Fruit fly (Drosophila melanogaster) whole organism, embryonic: ENCODE measurements around the gene enc.

Experiments
- Atf3 ChIP-seq: fragments of 200-800 bp; sonication (Bioruptor generic); optimal IDR thresholded peaks from 3 replicates; lab custom pipeline; 2016; ENCODE audit warnings: missing biosample characterization, missing genetic modification characterization
- B-H2 ChIP-seq: fragments of 200-800 bp; sonication (Bioruptor generic); optimal IDR thresholded peaks from 2 replicates; lab custom pipeline; 2018; ENCODE audit warnings: missing biosample characterization, mild to moderate bottlenecking, missing genetic modification characterization
- Bgb ChIP-seq: fragments of 200-800 bp; sonication (Bioruptor generic); IDR thresholded peaks from 2 replicates; pipeline ENCODE4 v1.3.6; 2022; ENCODE audit warnings: missing biosample characterization, missing genetic modification characterization; ENCODE audit not compliant: partially characterized antibody
- CG10565 ChIP-seq: fragments of 200-800 bp; sonication (Bioruptor generic); optimal IDR thresholded peaks from 3 replicates; lab custom pipeline; 2016; ENCODE audit warnings: missing biosample characterization, mild to moderate bottlenecking, missing genetic modification characterization
- CG11093 ChIP-seq: fragments of 200-800 bp; sonication (Bioruptor generic); IDR thresholded peaks from 3 replicates; pipeline ENCODE4 v1.3.6; 2022; ENCODE audit warnings: missing biosample characterization, missing genetic modification characterization
- CG11696 ChIP-seq: fragments of 200-800 bp; sonication (Bioruptor generic); IDR thresholded peaks from 2 replicates; pipeline ENCODE4 v1.3.6; 2022; ENCODE audit warnings: missing biosample characterization, missing genetic modification characterization
- CG11723 ChIP-seq: fragments of 200-800 bp; sonication (Bioruptor generic); optimal IDR thresholded peaks from 2 replicates; lab custom pipeline; 2017; ENCODE audit warnings: missing biosample characterization, mild to moderate bottlenecking, missing genetic modification characterization
- CG12942 ChIP-seq: fragments of 200-800 bp; sonication (Bioruptor generic); optimal IDR thresholded peaks from 3 replicates; lab custom pipeline; 2016; ENCODE audit warnings: missing biosample characterization, missing genetic modification characterization
- CG13624 ChIP-seq: fragments of 200-800 bp; sonication (Bioruptor generic); optimal IDR thresholded peaks from 2 replicates; lab custom pipeline; 2016; ENCODE audit warnings: missing biosample characterization, missing genetic modification characterization
- CG14667 ChIP-seq: fragments of 200-800 bp; sonication (Bioruptor generic); IDR thresholded peaks from 2 replicates; pipeline ENCODE4 v1.3.6; 2022; ENCODE audit warnings: missing biosample characterization, missing genetic modification characterization
- CG16813 ChIP-seq: fragments of 200-800 bp; sonication (Bioruptor generic); IDR thresholded peaks from 3 replicates; pipeline ENCODE4 v1.3.6; 2022; ENCODE audit warnings: missing biosample characterization, missing genetic modification characterization; ENCODE audit not compliant: partially characterized antibody
- CG17361 ChIP-seq: fragments of 200-800 bp; sonication (Bioruptor generic); IDR thresholded peaks from 3 replicates; pipeline ENCODE4 v1.3.6; 2022; ENCODE audit warnings: missing biosample characterization, missing genetic modification characterization
- CG18011 ChIP-seq: fragments of 200-800 bp; sonication (Bioruptor generic); optimal IDR thresholded peaks from 2 replicates; lab custom pipeline; 2017; ENCODE audit warnings: missing biosample characterization, missing genetic modification characterization, mild to moderate bottlenecking, moderate library complexity, missing genotype
- CG18764 ChIP-seq: fragments of 200-800 bp; sonication (Bioruptor generic); optimal IDR thresholded peaks from 3 replicates; lab custom pipeline; 2016; ENCODE audit warnings: missing biosample characterization, missing genetic modification characterization
- CG2202 ChIP-seq: fragments of 200-800 bp; sonication (Bioruptor generic); optimal IDR thresholded peaks from 2 replicates; lab custom pipeline; 2018; ENCODE audit warnings: missing biosample characterization, mild to moderate bottlenecking, missing genetic modification characterization
- CG2889 ChIP-seq: fragments of 200-800 bp; sonication (Bioruptor generic); IDR thresholded peaks from 3 replicates; pipeline ENCODE4 v1.3.6; 2022; ENCODE audit warnings: missing biosample characterization, missing genetic modification characterization
- CG34376 ChIP-seq: fragments of 200-800 bp; sonication (Bioruptor generic); optimal IDR thresholded peaks from 2 replicates; lab custom pipeline; 2018; ENCODE audit warnings: missing biosample characterization, mild to moderate bottlenecking, missing genetic modification characterization
- CG3847 ChIP-seq: fragments of 200-800 bp; sonication (Bioruptor generic); IDR thresholded peaks from 2 replicates; pipeline ENCODE4 v1.3.6; 2022; ENCODE audit warnings: missing biosample characterization, missing genetic modification characterization
- CG4282 ChIP-seq: fragments of 200-800 bp; sonication (Bioruptor generic); optimal IDR thresholded peaks from 2 replicates; lab custom pipeline; 2016; ENCODE audit warnings: missing biosample characterization, missing genetic modification characterization
- CG6683 ChIP-seq: fragments of 200-800 bp; sonication (Bioruptor generic); optimal IDR thresholded peaks from 2 replicates; lab custom pipeline; 2017; ENCODE audit warnings: missing biosample characterization, mild to moderate bottlenecking, missing genetic modification characterization, missing genetic modification reagents
- CG7963 ChIP-seq: fragments of 200-800 bp; sonication (Bioruptor generic); IDR thresholded peaks from 3 replicates; pipeline ENCODE4 v1.3.6; 2022; ENCODE audit warnings: missing biosample characterization, missing genetic modification characterization; ENCODE audit not compliant: partially characterized antibody
- CG8290 ChIP-seq, 3 experiments: fragments of 200-800 bp; sonication (Bioruptor generic); optimal IDR thresholded peaks; 2 replicates each; lab custom pipeline; 2016 to 2019; ENCODE audit warnings: missing biosample characterization in 3 of 3, missing genetic modification characterization in 3 of 3, mild to moderate bottlenecking in 2 of 3, moderate library complexity in 1 of 3
- CHES-1-like ChIP-seq: fragments of 200-800 bp; sonication (Bioruptor generic); optimal IDR thresholded peaks from 2 replicates; lab custom pipeline; 2016; ENCODE audit warnings: missing biosample characterization, missing genetic modification characterization
- Dip2 ChIP-seq: fragments of 200-800 bp; sonication (Bioruptor generic); IDR thresholded peaks from 2 replicates; pipeline ENCODE4 v1.3.6; 2022; ENCODE audit warnings: missing biosample characterization, missing genetic modification characterization
- Eip74EF ChIP-seq, 2 experiments: fragments of 200-800 bp in 1 of 2; fragments of >200 bp in 1 of 2; sonication (Bioruptor generic) in 1 of 2; optimal IDR thresholded peaks; 2 replicates each; lab custom pipeline; 2017 to 2019; ENCODE audit warnings: missing biosample characterization in 2 of 2, missing genetic modification characterization in 2 of 2, mild to moderate bottlenecking in 1 of 2, moderate library complexity in 1 of 2
- Gsc ChIP-seq: fragments of 200-800 bp; sonication (Bioruptor generic); IDR thresholded peaks from 2 replicates; pipeline ENCODE4 v1.3.6; 2022; ENCODE audit warnings: missing biosample characterization, missing genetic modification characterization
- HHEX ChIP-seq: fragments of 200-800 bp; sonication (Bioruptor generic); optimal IDR thresholded peaks from 3 replicates; lab custom pipeline; 2017; ENCODE audit warnings: missing biosample characterization, mild to moderate bottlenecking, missing genetic modification characterization, missing genetic modification reagents
- Mad ChIP-seq: fragments of 200-800 bp; sonication (Bioruptor generic); optimal IDR thresholded peaks from 2 replicates; lab custom pipeline; 2016; ENCODE audit warnings: missing biosample characterization, missing genetic modification characterization
- NFAT ChIP-seq: fragments of 200-800 bp; sonication (Bioruptor generic); IDR thresholded peaks from 2 replicates; pipeline ENCODE4 v1.3.6; 2022; ENCODE audit warnings: missing biosample characterization, missing genetic modification characterization
- bcd ChIP-seq: fragments of 200-800 bp; sonication (Bioruptor generic); optimal IDR thresholded peaks from 2 replicates; lab custom pipeline; 2017; ENCODE audit warnings: missing biosample characterization, mild to moderate bottlenecking, missing genetic modification characterization
- chn ChIP-seq: fragments of 200-800 bp; sonication (Bioruptor generic); optimal IDR thresholded peaks from 2 replicates; lab custom pipeline; 2016; ENCODE audit warnings: missing biosample characterization, missing genetic modification characterization
- crol ChIP-seq: fragments of 200-800 bp; sonication (Bioruptor generic); IDR thresholded peaks from 2 replicates; pipeline ENCODE4 v1.3.6; 2022; ENCODE audit warnings: missing biosample characterization, missing genetic modification characterization
- danr ChIP-seq: fragments of 200-800 bp; sonication (Bioruptor generic); IDR thresholded peaks from 2 replicates; pipeline ENCODE4 v1.3.6; 2022; ENCODE audit warnings: missing biosample characterization, missing genetic modification characterization
- dm ChIP-seq: fragments of 200-800 bp; sonication (Bioruptor generic); optimal IDR thresholded peaks from 3 replicates; lab custom pipeline; 2016; ENCODE audit warnings: missing biosample characterization, missing genetic modification characterization
- gcm ChIP-seq: fragments of 200-800 bp; sonication (Bioruptor generic); optimal IDR thresholded peaks from 2 replicates; lab custom pipeline; 2019; ENCODE audit warnings: missing biosample characterization, mild to moderate bottlenecking, missing genetic modification characterization, moderate library complexity
- grau ChIP-seq: fragments of 200-800 bp; optimal IDR thresholded peaks from 3 replicates; lab custom pipeline; 2019; ENCODE audit warnings: missing biosample characterization, mild to moderate bottlenecking, missing genetic modification characterization, moderate library complexity
- grn ChIP-seq: fragments of 200-800 bp; sonication (Bioruptor generic); optimal IDR thresholded peaks from 3 replicates; lab custom pipeline; 2017; ENCODE audit warnings: missing biosample characterization, missing genetic modification characterization
- ham ChIP-seq: fragments of 200-800 bp; sonication (Bioruptor generic); IDR thresholded peaks from 2 replicates; pipeline ENCODE4 v1.3.6; 2022; ENCODE audit warnings: missing biosample characterization, missing genetic modification characterization
- insv ChIP-seq, 2 experiments: fragments of 200-800 bp; sonication (Bioruptor generic); optimal IDR thresholded peaks; 3 replicates each; lab custom pipeline; 2016 to 2018; ENCODE audit warnings: missing biosample characterization in 2 of 2, missing genetic modification characterization in 2 of 2
- kay ChIP-seq: fragments of 200-800 bp; sonication (Bioruptor generic); optimal IDR thresholded peaks from 2 replicates; lab custom pipeline; 2016; ENCODE audit warnings: missing biosample characterization, missing genetic modification characterization
- oc ChIP-seq: fragments of 200-800 bp; sonication (Bioruptor generic); optimal IDR thresholded peaks from 2 replicates; lab custom pipeline; 2018; ENCODE audit warnings: missing biosample characterization, mild to moderate bottlenecking, missing genetic modification characterization, moderate library complexity
- odd ChIP-seq: fragments of 200-800 bp; sonication (Bioruptor generic); optimal IDR thresholded peaks from 2 replicates; lab custom pipeline; 2017; ENCODE audit warnings: missing biosample characterization, mild to moderate bottlenecking, missing genetic modification characterization
- pho ChIP-seq: fragments of 200-800 bp; sonication (Bioruptor generic); optimal IDR thresholded peaks from 2 replicates; lab custom pipeline; 2016; ENCODE audit warnings: missing biosample characterization, missing genetic modification characterization
- prd ChIP-seq, 3 experiments: fragments of >200 bp in 2 of 3; fragments of 200-800 bp in 1 of 3; sonication (Bioruptor generic) in 1 of 3; optimal IDR thresholded peaks in 2 of 3; IDR thresholded peaks in 1 of 3; 2 replicates in 2 of 3; 3 replicates in 1 of 3; pipeline versions ENCODE4 v1.3.6 to Lab custom; 2017 to 2022; ENCODE audit warnings: missing biosample characterization in 1 of 3, missing genetic modification characterization in 1 of 3
- shn ChIP-seq: fragments of 200-800 bp; sonication (Bioruptor generic); optimal IDR thresholded peaks from 3 replicates; lab custom pipeline; 2016; ENCODE audit warnings: missing biosample characterization, missing genetic modification characterization
- sna ChIP-seq: fragments of 200-800 bp; sonication (Bioruptor generic); IDR thresholded peaks from 2 replicates; pipeline ENCODE4 v1.3.6; 2022; ENCODE audit warnings: missing biosample characterization, missing genetic modification characterization; ENCODE audit not compliant: partially characterized antibody
- unpg ChIP-seq: fragments of 200-800 bp; sonication (Bioruptor generic); optimal IDR thresholded peaks from 3 replicates; lab custom pipeline; 2018; ENCODE audit warnings: missing biosample characterization, mild to moderate bottlenecking, missing genetic modification characterization, moderate library complexity
- wor ChIP-seq: fragments of 200-800 bp; sonication (Bioruptor generic); IDR thresholded peaks from 2 replicates; pipeline ENCODE4 v1.3.6; 2022; ENCODE audit warnings: missing biosample characterization, missing genetic modification characterization
- zen2 ChIP-seq: fragments of 200-800 bp; sonication (Bioruptor generic); IDR thresholded peaks from 3 replicates; pipeline ENCODE4 v1.3.6; 2022; ENCODE audit warnings: missing biosample characterization, missing genetic modification characterization; ENCODE audit not compliant: partially characterized antibody

Gene enc

dm6 chr3L:3771406-3771935 lies 47.0 kb upstream of the enc start (continued):
- peak; percentile 25 for TF ChIP-seq CG12942 (GFP tag; lab: Kevin White, UChicago)
- no peak for TF ChIP-seq Mad (GFP tag; lab: Kevin White, UChicago)
- no peak for TF ChIP-seq grn (GFP tag; lab: Kevin White, UChicago)
- TF ChIP-seq CG2202 (tag; lab: Kevin White, UChicago) = no peak
- TF ChIP-seq CG11696 (GFP tag; lab: Robert Waterston, UW) = peak; percentile 73
- TF ChIP-seq HHEX = peak; percentile 63
- no peak for TF ChIP-seq CG4282 (GFP tag; lab: Kevin White, UChicago)
- peak; percentile 62 for TF ChIP-seq gcm (GFP tag; lab: Kevin White, UChicago)
- TF ChIP-seq kay (GFP tag; lab: Kevin White, UChicago) = peak; percentile 19
- no peak for TF ChIP-seq crol (GFP tag; lab: Robert Waterston, UW)
- TF ChIP-seq CHES-1-like (GFP tag; lab: Kevin White, UChicago) = no peak
- peak; percentile 46 for TF ChIP-seq oc (tag; lab: Kevin White, UChicago)
- no peak for TF ChIP-seq pho (GFP tag; lab: Kevin White, UChicago)
- TF ChIP-seq odd (GFP tag; lab: Kevin White, UChicago) = peak; percentile 65
- peak; percentile 59 for TF ChIP-seq bcd (GFP tag; lab: Kevin White, UChicago)
- no peak for TF ChIP-seq insv (GFP tag; optimal IDR thresholded peaks at IDR 0.05; lab: Kevin White, UChicago)
- peak; percentile 56 for TF ChIP-seq wor (GFP tag; lab: Robert Waterston, UW)
- no peak for TF ChIP-seq CG10565
- TF ChIP-seq sna (GFP tag; lab: Robert Waterston, UW) = no peak
- peak in 1 of 2 experiments; percentile 38 for TF ChIP-seq Eip74EF (GFP tag; optimal IDR thresholded peaks at IDR 0.05; lab: Kevin White, UChicago)
- TF ChIP-seq zen2 (GFP tag; lab: Robert Waterston, UW) = no peak
- TF ChIP-seq B-H2 (GFP tag; lab: Kevin White, UChicago) = peak; percentile 66
- peak; percentile 11 for TF ChIP-seq CG18764 (GFP tag; lab: Kevin White, UChicago)
- TF ChIP-seq unpg (GFP tag; lab: Kevin White, UChicago) = peak; percentile 79
- TF ChIP-seq CG6683 = peak; percentile 30
- peak; percentile 98 for TF ChIP-seq grau (tag; lab: Kevin White, UChicago)
- TF ChIP-seq prd (optimal IDR thresholded peaks at IDR 0.05; lab: Kevin White, UChicago) = no peak
- TF ChIP-seq prd (GFP tag; IDR thresholded peaks at IDR 0.05; lab: Robert Waterston, UW) = peak; percentile 83
- no peak for TF ChIP-seq shn (GFP tag; lab: Kevin White, UChicago)
- peak; percentile 41; the same call in 1 of the 3 replicates for TF ChIP-seq CG2889 (GFP tag; lab: Robert Waterston, UW)
- peak; percentile 88; the same call in 1 of the 2 replicates for TF ChIP-seq CG14667 (GFP tag; lab: Robert Waterston, UW)
- TF ChIP-seq CG18011 = peak; percentile 1
- no peak; the same call in 1 of the 2 replicates for TF ChIP-seq ham (GFP tag; lab: Robert Waterston, UW)
- peak; percentile 46; the same call in 2 of the 3 replicates for TF ChIP-seq CG17361 (GFP tag; lab: Robert Waterston, UW)
- no peak for TF ChIP-seq chn
- peak; percentile 81 for TF ChIP-seq CG3847
- no peak for TF ChIP-seq Bgb
- peak; percentile 16 for TF ChIP-seq CG11723 (GFP tag; lab: Kevin White, UChicago)
- peak; percentile 30; the same call in 1 of the 2 replicates for TF ChIP-seq danr (GFP tag; lab: Robert Waterston, UW)
- TF ChIP-seq dm (GFP tag; lab: Kevin White, UChicago) = no peak
- no peak for TF ChIP-seq CG13624 (GFP tag; lab: Kevin White, UChicago)
- TF ChIP-seq CG8290 (GFP tag; optimal IDR thresholded peaks at IDR 0.05; lab: Kevin White, UChicago) = no peak
- TF ChIP-seq CG8290 (tag; optimal IDR thresholded peaks at IDR 0.05; lab: Kevin White, UChicago) = no peak
- TF ChIP-seq CG34376 (GFP tag; lab: Kevin White, UChicago) = peak; percentile 1
- TF ChIP-seq CG16813 = no peak
- TF ChIP-seq NFAT (GFP tag; lab: Robert Waterston, UW) = peak; percentile 72
- no peak for TF ChIP-seq CG7963 (GFP tag; lab: Robert Waterston, UW)
- no peak for TF ChIP-seq Gsc (GFP tag; lab: Robert Waterston, UW)
- peak; percentile 73 for TF ChIP-seq CG11093 (GFP tag; lab: Robert Waterston, UW)
- no peak for TF ChIP-seq Atf3 (GFP tag; lab: Kevin White, UChicago)
- no peak for TF ChIP-seq Dip2 (GFP tag; lab: Robert Waterston, UW)
